Worm (Caenorhabditis elegans) whole organism, young adult: ENCODE results near the gene C04H5.7.

ENCODE experiments used
- B0336.3 ChIP-seq: fragments of 200-800 bp; sonication (Bioruptor generic); IDR thresholded peaks from 2 replicates; pipeline ENCODE4 v1.3.6; 2022; ENCODE audit warnings: missing genetic modification characterization, missing compliant biosample characterization
- akir-1 ChIP-seq: fragments of 200-800 bp; sonication (Bioruptor generic); optimal IDR thresholded peaks from 2 replicates; lab custom pipeline; 2018; ENCODE audit warnings: mild to moderate bottlenecking, missing genetic modification characterization, moderate library complexity, missing compliant biosample characterization
- ccch-3 ChIP-seq: fragments of 200-800 bp; sonication (Bioruptor generic); optimal IDR thresholded peaks from 2 replicates; lab custom pipeline; 2018; ENCODE audit warnings: mild to moderate bottlenecking, missing genetic modification characterization, missing compliant biosample characterization
- ceh-91 ChIP-seq: fragments of 200-800 bp; sonication (Bioruptor generic); IDR thresholded peaks from 2 replicates; pipeline ENCODE4 v1.3.6; 2022; ENCODE audit warnings: missing genetic modification reagents, missing genetic modification characterization, missing compliant biosample characterization
- efl-1 ChIP-seq: fragments of 150-350 bp; optimal IDR thresholded peaks from 2 replicates; lab custom pipeline; 2014; ENCODE audit warnings: missing biosample characterization, missing genetic modification reagents, missing genetic modification characterization
- ets-4 ChIP-seq: fragments of 200-800 bp; sonication (Bioruptor generic); optimal IDR thresholded peaks from 2 replicates; lab custom pipeline; 2018; ENCODE audit warnings: mild to moderate bottlenecking, missing genetic modification characterization, missing compliant biosample characterization
- gei-17 ChIP-seq: fragments of 200-800 bp; sonication (Bioruptor generic); optimal IDR thresholded peaks from 2 replicates; lab custom pipeline; 2018; ENCODE audit warnings: mild to moderate bottlenecking, missing genetic modification characterization, missing compliant biosample characterization
- hsf-1 ChIP-seq: fragments of 200-800 bp; sonication (Bioruptor generic); IDR thresholded peaks from 2 replicates; pipeline ENCODE4 v1.3.6; 2022; ENCODE audit warnings: missing genetic modification reagents, missing genetic modification characterization, missing compliant biosample characterization
- nfya-1 ChIP-seq: sonication (generic microtip); optimal IDR thresholded peaks from 2 replicates; lab custom pipeline; 2017; ENCODE audit warnings: antibody characterized with exemption, missing compliant biosample characterization, missing genetic modification characterization, borderline replicate concordance; ENCODE audit not compliant: insufficient read depth
- pha-4 ChIP-seq: fragments of 150-350 bp; sonication (generic microtip); optimal IDR thresholded peaks from 2 replicates; lab custom pipeline; 2014; ENCODE audit warnings: missing biosample characterization, missing genetic modification reagents, missing genetic modification characterization
- snpc-1.1 ChIP-seq: sonication (generic microtip); optimal IDR thresholded peaks from 2 replicates; lab custom pipeline; 2017; ENCODE audit warnings: missing genetic modification characterization, mild to moderate bottlenecking, missing compliant biosample characterization, antibody characterized with exemption, moderate library complexity, missing genotype, missing genetic modification reagents; ENCODE audit not compliant: insufficient read depth
- snpc-4 ChIP-seq, 5 experiments: fragments of 150-350 bp in 1 of 5; sonication (generic microtip) in 4 of 5; optimal IDR thresholded peaks; 2 replicates each; lab custom pipeline; 2014 to 2018; ENCODE audit warnings: missing genetic modification characterization in 5 of 5, missing biosample characterization in 3 of 5, antibody characterized with exemption in 2 of 5, mild to moderate bottlenecking in 2 of 5, missing compliant biosample characterization in 2 of 5, missing genotype in 2 of 5, moderate library complexity in 2 of 5, missing genetic modification reagents in 1 of 5

DNA sequence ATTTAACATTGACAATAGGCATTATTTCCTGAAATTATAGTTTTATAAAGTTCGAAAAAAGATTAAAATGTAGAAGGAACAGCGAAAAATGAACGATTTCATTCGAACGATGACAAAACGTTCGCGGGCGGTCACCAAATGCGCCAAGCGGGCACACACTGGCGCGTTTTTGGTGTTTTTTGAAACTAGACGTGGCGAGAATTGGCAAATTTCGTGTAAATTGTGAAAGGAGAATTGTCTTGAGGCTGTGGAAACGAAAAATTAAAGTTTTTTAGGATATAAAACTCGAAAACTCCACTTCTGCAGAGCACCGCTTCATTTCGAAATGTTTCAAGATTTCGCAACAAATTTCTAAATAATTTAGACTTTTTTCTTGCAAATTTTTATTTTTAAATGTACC, 49.1 kb upstream of the C04H5.7 start, which contains the start of gene usp-14:
- TF ChIP-seq nfya-1 (tag; lab: Kevin White, UChicago) = no peak
- TF ChIP-seq akir-1 = no peak
- TF ChIP-seq ets-4 (GFP tag; lab: Kevin White, UChicago) = no peak
- TF ChIP-seq pha-4 (tag; lab: Kevin White, UChicago) = no peak
- no peak for TF ChIP-seq gei-17 (GFP tag; lab: Kevin White, UChicago)
- TF ChIP-seq B0336.3 (GFP tag; lab: Robert Waterston, UW) = peak; percentile 76; the same call in 1 of the 2 replicates
- TF ChIP-seq snpc-4 (GFP tag; optimal IDR thresholded peaks at IDR 0.05; lab: Kevin White, UChicago) = no peak
- peak in 3 of 4 experiments; percentile 5 to 44 (median 16) for TF ChIP-seq snpc-4 (tag; optimal IDR thresholded peaks at IDR 0.05; lab: Kevin White, UChicago)
- TF ChIP-seq snpc-1.1 (tag; lab: Kevin White, UChicago) = no peak
- no peak for TF ChIP-seq hsf-1 (GFP tag; lab: Robert Waterston, UW)
- TF ChIP-seq ccch-3 (GFP tag; lab: Kevin White, UChicago) = no peak
- TF ChIP-seq ceh-91 = peak; percentile 13; the same call in 1 of the 2 replicates
- peak; percentile 76 for TF ChIP-seq efl-1 (GFP tag; lab: Kevin White, UChicago)
